Fruit fly (Drosophila melanogaster): Measurements from ENCODE around the gene CG14362.

dm6 chr3R:13815566-13816374 is 39.5 kb downstream of the CG14362 start:
- no peak for TF ChIP-seq psq (optimal IDR thresholded peaks at IDR 0.05)
- TF ChIP-seq h (optimal IDR thresholded peaks at IDR 0.05): no peak

All from Kc167 (cell line).